Fruit fly (Drosophila melanogaster): ENCODE measurements around the gene CG14143.

Gene CG14143

dm6 chr3L:11097982-11098663 is 36.7 kb upstream of the CG14143 start, which contains the start of the genes Irbp18 and APP-BP1 (continued):
- TF ChIP-seq Sox100B (GFP tag; optimal IDR thresholded peaks at IDR 0.05) (peak; percentile 94), cwo (GFP tag; optimal IDR thresholded peaks at IDR 0.05) (peak; percentile 90), lmd (GFP tag; IDR thresholded peaks at IDR 0.05) (peak; percentile 86), tgo (GFP tag; IDR thresholded peaks at IDR 0.05) (peak; percentile 85), CHES-1-like (GFP tag; optimal IDR thresholded peaks at IDR 0.05) (peak; percentile 89)

- TF ChIP-seq shn (GFP tag; optimal IDR thresholded peaks at IDR 0.05) (no peak), vnd (GFP tag; IDR thresholded peaks at IDR 0.05; ENCODE audit: partially characterized antibody) (no peak), vvl (GFP tag; IDR thresholded peaks at IDR 0.05) (no peak), CG11696 (GFP tag; IDR thresholded peaks at IDR 0.05) (no peak), CG17568 (GFP tag; optimal IDR thresholded peaks at IDR 0.05) (no peak), CG14014 (GFP tag; IDR thresholded peaks at IDR 0.05) (no peak), unc-4 (GFP tag; IDR thresholded peaks at IDR 0.05; ENCODE audit: partially characterized antibody) (no peak), CG11723 (GFP tag; optimal IDR thresholded peaks at IDR 0.05) (no peak), CG13424 (tag; optimal IDR thresholded peaks at IDR 0.05) (no peak), CG13775 (GFP tag; optimal IDR thresholded peaks at IDR 0.05) (no peak), sens-2 (GFP tag; IDR thresholded peaks at IDR 0.05) (no peak), Deaf1 (tag; optimal IDR thresholded peaks at IDR 0.05) (no peak)
These were observed 33.2 kb upstream of the CG14143 start, which contains the start of gene Elo68beta for dm6 chr3L:11101598-11101997. Gene Elo68beta (minus strand): TSS chr3L:11101698.

dm6 chr3L:11102930-11103329 is 31.9 kb upstream of the CG14143 start, which contains the start of gene Elo68alpha:
Gene Elo68alpha (minus strand): TSS chr3L:11103030.
- TF ChIP-seq mam (GFP tag; optimal IDR thresholded peaks at IDR 0.05) (no peak), az2 (GFP tag; optimal IDR thresholded peaks at IDR 0.05) (no peak)

dm6 chr3L:11103773-11104172 is 31.0 kb upstream of the CG14143 start, which contains the start of gene CG32071:
Gene CG32071 (minus strand): TSS chr3L:11103873.
- no peak for TF ChIP-seq CG17361 (GFP tag; IDR thresholded peaks at IDR 0.05)
- peak in 1 of 2 experiments; percentile 71 for TF ChIP-seq Pdp1 (GFP tag; optimal IDR thresholded peaks at IDR 0.05)
- no peak for TF ChIP-seq CG14710 (tag; optimal IDR thresholded peaks at IDR 0.05)
- no peak for TF ChIP-seq odd (GFP tag; optimal IDR thresholded peaks at IDR 0.05)
- no peak for TF ChIP-seq Bteb2 (GFP tag; optimal IDR thresholded peaks at IDR 0.05)

dm6 chr3L:11107432-11107831 is 27.4 kb upstream of the CG14143 start, which contains the start of gene CG32073:
Gene CG32073 (minus strand): TSS chr3L:11107582.
- TF ChIP-seq CG9727 (GFP tag; optimal IDR thresholded peaks at IDR 0.05) (peak; percentile 16), CG8924 (tag; optimal IDR thresholded peaks at IDR 0.05) (peak; percentile 9), CG18262 (tag; optimal IDR thresholded peaks at IDR 0.05) (peak; percentile 43), caup (GFP tag; optimal IDR thresholded peaks at IDR 0.05; ENCODE audit: severe bottlenecking) (peak; percentile 38), Awh (GFP tag; IDR thresholded peaks at IDR 0.05) (0 out of 2 replicates have a peak, but pooled peaks have one; percentile 16), trem (tag; optimal IDR thresholded peaks at IDR 0.05) (no peak), NFAT (GFP tag; IDR thresholded peaks at IDR 0.05) (no peak), CG5180 (GFP tag; optimal IDR thresholded peaks at IDR 0.05) (peak; percentile 42), schlank (tag; optimal IDR thresholded peaks at IDR 0.05) (peak; percentile 33), tap (tag; optimal IDR thresholded peaks at IDR 0.05) (peak; percentile 36), unpg (GFP tag; optimal IDR thresholded peaks at IDR 0.05) (peak; percentile 49), CG15601 (tag; optimal IDR thresholded peaks at IDR 0.05) (no peak), wek (GFP tag; optimal IDR thresholded peaks at IDR 0.05) (peak; percentile 40), tx (GFP tag; optimal IDR thresholded peaks at IDR 0.05) (no peak), CG31224 (GFP tag; IDR thresholded peaks at IDR 0.05) (no peak), Fer3 (tag; optimal IDR thresholded peaks at IDR 0.05) (no peak), Bgb (GFP tag; IDR thresholded peaks at IDR 0.05; ENCODE audit: partially characterized antibody) (no peak), crol (GFP tag; IDR thresholded peaks at IDR 0.05) (no peak), sug (tag; optimal IDR thresholded peaks at IDR 0.05) (no peak)

Measured in whole organism, embryonic.